Fruit fly (Drosophila melanogaster): Measurements from ENCODE around the gene bchs.

Gene bchs

DNA sequence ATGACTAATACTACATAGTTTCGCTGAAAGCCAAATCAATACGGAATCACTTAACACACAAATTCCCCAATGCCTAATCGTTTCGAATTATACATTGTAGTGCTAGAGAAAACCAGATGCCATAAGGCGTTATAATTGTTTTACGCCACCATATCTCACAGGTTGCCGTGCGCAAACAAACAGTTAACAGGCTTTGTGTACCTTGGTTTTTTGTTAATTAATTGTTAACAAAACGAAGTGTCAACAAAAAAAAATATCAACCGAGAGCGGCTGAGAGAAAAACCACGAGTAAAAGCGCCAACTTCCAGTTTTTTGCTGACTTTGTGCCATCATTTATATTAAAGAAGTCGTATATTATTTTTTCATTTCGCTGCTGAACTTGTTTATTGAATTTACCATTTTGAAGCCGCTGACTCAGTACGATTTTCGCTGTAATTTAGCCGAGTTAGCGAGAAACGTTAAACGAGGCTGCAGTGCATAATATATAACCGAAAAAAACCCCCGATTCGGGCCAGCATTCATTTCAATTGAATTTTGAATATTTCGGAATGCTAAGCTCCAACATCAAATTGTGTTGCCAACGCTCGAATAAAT is 30.4 kb upstream of the bchs start (continued):
- TF ChIP-seq CG34376 (GFP tag; optimal IDR thresholded peaks at IDR 0.05) (peak; percentile 18), tap (tag; optimal IDR thresholded peaks at IDR 0.05) (no peak), Atf-2 (GFP tag; optimal IDR thresholded peaks at IDR 0.05) (no peak), Mad (GFP tag; optimal IDR thresholded peaks at IDR 0.05) (no peak), CG15011 (GFP tag; optimal IDR thresholded peaks at IDR 0.05) (peak; percentile 48), Ets65A (GFP tag) (no peak), CG9727 (GFP tag; optimal IDR thresholded peaks at IDR 0.05) (peak; percentile 38), CG12071 (GFP tag; optimal IDR thresholded peaks at IDR 0.05) (peak; percentile 73), bigmax (GFP tag; optimal IDR thresholded peaks at IDR 0.05) (no peak), eyg (GFP tag; optimal IDR thresholded peaks at IDR 0.05) (peak; percentile 15), Meics (GFP tag; optimal IDR thresholded peaks at IDR 0.05) (peak; percentile 66), Taf1 (GFP tag; IDR thresholded peaks at IDR 0.05) (no peak), insv (GFP tag; optimal IDR thresholded peaks at IDR 0.05) (no peak), CG1647 (GFP tag; optimal IDR thresholded peaks at IDR 0.05) (no peak), BtbVII (GFP tag; optimal IDR thresholded peaks at IDR 0.05) (peak; percentile 73), MTF-1 (GFP tag; optimal IDR thresholded peaks at IDR 0.05; ENCODE audit: borderline replicate concordance) (peak; percentile 55), Hr51 (GFP tag; optimal IDR thresholded peaks at IDR 0.05) (peak in 1 of 2 experiments; percentile 24), al (GFP tag; IDR thresholded peaks at IDR 0.05) (no peak), CG9876 (GFP tag; optimal IDR thresholded peaks at IDR 0.05) (no peak), Nf-YC (tag; optimal IDR thresholded peaks at IDR 0.05) (no peak), lilli (GFP tag; optimal IDR thresholded peaks at IDR 0.05) (no peak), disco-r (GFP tag; optimal IDR thresholded peaks at IDR 0.05) (no peak), CG7786 (GFP tag; optimal IDR thresholded peaks at IDR 0.05) (no peak), ATbp (GFP tag; optimal IDR thresholded peaks at IDR 0.05) (peak; percentile 57), gce (GFP tag; IDR thresholded peaks at IDR 0.05) (peak; percentile 30; the same call in 1 of the 3 replicates), ab (GFP tag; optimal IDR thresholded peaks at IDR 0.05) (no peak), HmgZ (tag; optimal IDR thresholded peaks at IDR 0.05) (peak; percentile 53), Gug (GFP tag; IDR thresholded peaks at IDR 0.05) (no peak), CG31441 (GFP tag; IDR thresholded peaks at IDR 0.05) (no peak), Drgx (GFP tag; IDR thresholded peaks at IDR 0.05) (0 out of 2 replicates have a peak, but pooled peaks have one; percentile 17), dati (GFP tag; IDR thresholded peaks at IDR 0.05) (no peak), ems (GFP tag; optimal IDR thresholded peaks at IDR 0.05) (no peak), trh (GFP tag; optimal IDR thresholded peaks at IDR 0.05) (no peak), Oli (tag; optimal IDR thresholded peaks at IDR 0.05) (no peak), CG8944 (GFP tag; optimal IDR thresholded peaks at IDR 0.05) (no peak), B-H2 (GFP tag; optimal IDR thresholded peaks at IDR 0.05) (peak; percentile 79), crp (GFP tag; optimal IDR thresholded peaks at IDR 0.05) (no peak), mam (GFP tag; optimal IDR thresholded peaks at IDR 0.05) (no peak), pita (GFP tag; optimal IDR thresholded peaks at IDR 0.05) (no peak), CG15479 (GFP tag; optimal IDR thresholded peaks at IDR 0.05) (no peak), fd64A (GFP tag; optimal IDR thresholded peaks at IDR 0.05) (peak; percentile 7), CG17361 (GFP tag; IDR thresholded peaks at IDR 0.05) (no peak), HLH54F (GFP tag; optimal IDR thresholded peaks at IDR 0.05) (no peak), lmd (GFP tag; IDR thresholded peaks at IDR 0.05) (no peak), CG6175 (GFP tag; IDR thresholded peaks at IDR 0.05) (no peak), run (tag; optimal IDR thresholded peaks at IDR 0.05) (no peak), Pdp1 (GFP tag; optimal IDR thresholded peaks at IDR 0.05) (peak in 1 of 2 experiments; percentile 11), Myb (GFP tag; optimal IDR thresholded peaks at IDR 0.05) (no peak), CG10366 (GFP tag; IDR thresholded peaks at IDR 0.05) (no peak; the same call in 1 of the 2 replicates), CG1832 (GFP tag; optimal IDR thresholded peaks at IDR 0.05) (no peak), cad (GFP tag; optimal IDR thresholded peaks at IDR 0.05) (no peak)
